Fruit fly (Drosophila melanogaster) whole organism, embryonic: ENCODE measurements around the gene gish.

Experiments used
- CG11247 ChIP-seq: fragments of 200-800 bp; sonication (Bioruptor generic); IDR thresholded peaks from 2 replicates; pipeline ENCODE4 v1.3.6; 2022; ENCODE audit warnings: missing biosample characterization, missing genetic modification characterization
- CG13123 ChIP-seq: fragments of 200-800 bp; sonication (Bioruptor generic); optimal IDR thresholded peaks from 2 replicates; lab custom pipeline; 2016; ENCODE audit warnings: missing biosample characterization, missing genetic modification characterization
- CG13287 ChIP-seq: fragments of 200-800 bp; sonication (Bioruptor generic); IDR thresholded peaks from 2 replicates; pipeline ENCODE4 v1.3.6; 2022; ENCODE audit warnings: missing biosample characterization, missing genetic modification characterization; ENCODE audit not compliant: partially characterized antibody
- CG13894 ChIP-seq: fragments of 200-800 bp; sonication (Bioruptor generic); optimal IDR thresholded peaks from 3 replicates; lab custom pipeline; 2018; ENCODE audit warnings: missing biosample characterization, mild to moderate bottlenecking, missing genetic modification characterization, moderate library complexity
- CG15479 ChIP-seq: fragments of 200-800 bp; sonication (Bioruptor generic); optimal IDR thresholded peaks from 3 replicates; lab custom pipeline; 2019; ENCODE audit warnings: missing biosample characterization, mild to moderate bottlenecking, missing genetic modification characterization, moderate library complexity
- CG1603 ChIP-seq: fragments of 200-800 bp; sonication (Bioruptor generic); optimal IDR thresholded peaks from 2 replicates; lab custom pipeline; 2019; ENCODE audit warnings: missing biosample characterization, mild to moderate bottlenecking, missing genetic modification characterization, moderate library complexity
- CG17385 ChIP-seq: fragments of 200-800 bp; sonication (Bioruptor generic); optimal IDR thresholded peaks from 3 replicates; lab custom pipeline; 2018; ENCODE audit warnings: missing biosample characterization, mild to moderate bottlenecking, missing genetic modification characterization
- CG2889 ChIP-seq: fragments of 200-800 bp; sonication (Bioruptor generic); IDR thresholded peaks from 3 replicates; pipeline ENCODE4 v1.3.6; 2022; ENCODE audit warnings: missing biosample characterization, missing genetic modification characterization
- CG31441 ChIP-seq: fragments of 200-800 bp; sonication (Bioruptor generic); IDR thresholded peaks from 2 replicates; pipeline ENCODE4 v1.3.6; 2022; ENCODE audit warnings: missing biosample characterization, missing genetic modification characterization
- CG42726 ChIP-seq: fragments of 200-800 bp; sonication (Bioruptor generic); IDR thresholded peaks from 2 replicates; pipeline ENCODE4 v1.3.6; 2022; ENCODE audit warnings: missing biosample characterization, missing genetic modification characterization; ENCODE audit not compliant: partially characterized antibody
- CG5245 ChIP-seq: fragments of 200-800 bp; sonication (Bioruptor generic); optimal IDR thresholded peaks from 3 replicates; lab custom pipeline; 2016; ENCODE audit warnings: missing biosample characterization, missing genetic modification characterization
- CG5953 ChIP-seq: fragments of 200-800 bp; sonication (Bioruptor generic); IDR thresholded peaks from 2 replicates; pipeline ENCODE4 v1.3.6; 2022; ENCODE audit warnings: missing biosample characterization, missing genetic modification characterization
- CG7839 ChIP-seq: fragments of 200-800 bp; sonication (Bioruptor generic); optimal IDR thresholded peaks from 3 replicates; lab custom pipeline; 2018; ENCODE audit warnings: missing biosample characterization, mild to moderate bottlenecking, missing genetic modification characterization, moderate library complexity
- CG7928 ChIP-seq: fragments of 200-800 bp; sonication (Bioruptor generic); optimal IDR thresholded peaks from 2 replicates; lab custom pipeline; 2017; ENCODE audit warnings: missing biosample characterization, mild to moderate bottlenecking, missing genetic modification characterization
- CG8281 ChIP-seq: fragments of 200-800 bp; sonication (Bioruptor generic); optimal IDR thresholded peaks from 2 replicates; lab custom pipeline; 2018; ENCODE audit warnings: missing biosample characterization, mild to moderate bottlenecking, missing genetic modification characterization, moderate library complexity
- CG8944 ChIP-seq: fragments of 200-800 bp; sonication (Bioruptor generic); optimal IDR thresholded peaks from 3 replicates; lab custom pipeline; 2016; ENCODE audit warnings: missing biosample characterization, missing genetic modification characterization
- D ChIP-seq, 2 experiments: fragments of 200-800 bp in 1 of 2; fragments of >200 bp in 1 of 2; sonication (Bioruptor generic) in 1 of 2; optimal IDR thresholded peaks; 2 replicates in 1 of 2; 3 replicates in 1 of 2; lab custom pipeline; 2017; ENCODE audit warnings: mild to moderate bottlenecking in 1 of 2, missing biosample characterization in 1 of 2, missing genetic modification characterization in 1 of 2, missing genetic modification reagents in 1 of 2
- Ets65A ChIP-seq: fragments of 200-800 bp; sonication (Bioruptor generic); peaks from one replicate; lab custom pipeline; 2016; ENCODE audit warnings: missing biosample characterization, missing genetic modification characterization
- Fer1 ChIP-seq: fragments of 200-800 bp; sonication (Bioruptor generic); optimal IDR thresholded peaks from 2 replicates; lab custom pipeline; 2017; ENCODE audit warnings: missing biosample characterization, mild to moderate bottlenecking, missing genetic modification characterization
- Gsc ChIP-seq: fragments of 200-800 bp; sonication (Bioruptor generic); IDR thresholded peaks from 2 replicates; pipeline ENCODE4 v1.3.6; 2022; ENCODE audit warnings: missing biosample characterization, missing genetic modification characterization
- HLH3B ChIP-seq: fragments of 200-800 bp; sonication (Bioruptor generic); IDR thresholded peaks from 2 replicates; pipeline ENCODE4 v1.3.6; 2022; ENCODE audit warnings: missing biosample characterization, missing genetic modification characterization
- Sox100B ChIP-seq: fragments of 200-800 bp; sonication (Bioruptor generic); optimal IDR thresholded peaks from 3 replicates; lab custom pipeline; 2018; ENCODE audit warnings: missing biosample characterization, mild to moderate bottlenecking, missing genetic modification characterization
- aop ChIP-seq: fragments of 200-800 bp; sonication (Bioruptor generic); IDR thresholded peaks from 2 replicates; pipeline ENCODE4 v1.3.6; 2022; ENCODE audit warnings: missing biosample characterization, missing genetic modification characterization
- crp ChIP-seq, 2 experiments: fragments of 200-800 bp; sonication (Bioruptor generic); optimal IDR thresholded peaks; 2 replicates in 1 of 2; 3 replicates in 1 of 2; lab custom pipeline; 2017; ENCODE audit warnings: missing biosample characterization in 2 of 2, missing genetic modification characterization in 2 of 2, mild to moderate bottlenecking in 1 of 2, moderate library complexity in 1 of 2
- ems ChIP-seq: fragments of 200-800 bp; sonication (Bioruptor generic); optimal IDR thresholded peaks from 3 replicates; lab custom pipeline; 2016; ENCODE audit warnings: missing biosample characterization, missing genetic modification characterization
- en ChIP-seq: fragments of 200-800 bp; sonication (Bioruptor generic); optimal IDR thresholded peaks from 2 replicates; lab custom pipeline; 2016; ENCODE audit warnings: missing biosample characterization, missing genetic modification characterization
- gsb-n ChIP-seq: fragments of 200-800 bp; sonication (Bioruptor generic); optimal IDR thresholded peaks from 3 replicates; lab custom pipeline; 2018; ENCODE audit warnings: missing biosample characterization, mild to moderate bottlenecking, missing genetic modification characterization
- hth ChIP-seq: fragments of >200 bp; optimal IDR thresholded peaks from 2 replicates; lab custom pipeline; 2017; ENCODE audit warnings: inconsistent platforms
- insv ChIP-seq, 2 experiments: fragments of 200-800 bp; sonication (Bioruptor generic); optimal IDR thresholded peaks; 3 replicates each; lab custom pipeline; 2016 to 2018; ENCODE audit warnings: missing biosample characterization in 2 of 2, missing genetic modification characterization in 2 of 2
- kni ChIP-seq: fragments of 200-800 bp; sonication (Bioruptor generic); optimal IDR thresholded peaks from 3 replicates; lab custom pipeline; 2017; ENCODE audit warnings: mild to moderate bottlenecking, missing biosample characterization, missing genetic modification reagents, missing genetic modification characterization
- luna ChIP-seq: fragments of 200-800 bp; sonication (Bioruptor generic); optimal IDR thresholded peaks from 2 replicates; lab custom pipeline; 2016; ENCODE audit warnings: missing biosample characterization, missing genetic modification characterization
- mld ChIP-seq: fragments of 200-800 bp; sonication (Bioruptor generic); IDR thresholded peaks from 3 replicates; pipeline ENCODE4 v1.3.6; 2022; ENCODE audit warnings: missing biosample characterization, missing genetic modification characterization; ENCODE audit not compliant: partially characterized antibody
- nau ChIP-seq: fragments of 200-800 bp; sonication (Bioruptor generic); optimal IDR thresholded peaks from 3 replicates; lab custom pipeline; 2017; ENCODE audit warnings: missing biosample characterization, mild to moderate bottlenecking, missing genetic modification characterization, missing genetic modification reagents
- nerfin-1 ChIP-seq: fragments of 200-800 bp; sonication (Bioruptor generic); optimal IDR thresholded peaks from 3 replicates; lab custom pipeline; 2019; ENCODE audit warnings: missing biosample characterization, mild to moderate bottlenecking, missing genetic modification characterization, moderate library complexity
- oc ChIP-seq: fragments of 200-800 bp; sonication (Bioruptor generic); optimal IDR thresholded peaks from 2 replicates; lab custom pipeline; 2018; ENCODE audit warnings: missing biosample characterization, mild to moderate bottlenecking, missing genetic modification characterization, moderate library complexity
- p53 ChIP-seq: fragments of 200-800 bp; sonication (Bioruptor generic); optimal IDR thresholded peaks from 2 replicates; lab custom pipeline; 2016; ENCODE audit warnings: missing biosample characterization, missing genetic modification characterization
- pros ChIP-seq: fragments of 200-800 bp; sonication (Bioruptor generic); optimal IDR thresholded peaks from 3 replicates; lab custom pipeline; 2019; ENCODE audit warnings: missing biosample characterization, mild to moderate bottlenecking, missing genetic modification characterization, moderate library complexity
- psq ChIP-seq: fragments of 200-800 bp; sonication (Bioruptor generic); optimal IDR thresholded peaks from 2 replicates; lab custom pipeline; 2017; ENCODE audit warnings: missing biosample characterization, missing genetic modification characterization
- salm ChIP-seq: fragments of 200-800 bp; sonication (Bioruptor generic); optimal IDR thresholded peaks from 2 replicates; lab custom pipeline; 2018; ENCODE audit warnings: missing biosample characterization, mild to moderate bottlenecking, missing genetic modification characterization
- slp2 ChIP-seq: fragments of 200-800 bp; sonication (Bioruptor generic); optimal IDR thresholded peaks from 2 replicates; lab custom pipeline; 2016; ENCODE audit warnings: missing biosample characterization, missing genetic modification characterization
- tll ChIP-seq, 2 experiments: fragments of 200-800 bp in 1 of 2; fragments of >200 bp in 1 of 2; sonication (Bioruptor generic) in 1 of 2; optimal IDR thresholded peaks; 2 replicates each; lab custom pipeline; 2017 to 2019; ENCODE audit warnings: missing biosample characterization in 2 of 2, missing genetic modification characterization in 2 of 2, mild to moderate bottlenecking in 1 of 2, moderate library complexity in 1 of 2
- twi ChIP-seq: fragments of 200-800 bp; optimal IDR thresholded peaks from 2 replicates; lab custom pipeline; 2019; ENCODE audit warnings: missing biosample characterization, mild to moderate bottlenecking, missing genetic modification characterization, moderate library complexity
- tx ChIP-seq: fragments of 200-800 bp; sonication (Bioruptor generic); optimal IDR thresholded peaks from 2 replicates; lab custom pipeline; 2016; ENCODE audit warnings: missing biosample characterization, missing genetic modification characterization
- zen ChIP-seq: fragments of 200-800 bp; sonication (Bioruptor generic); optimal IDR thresholded peaks from 3 replicates; lab custom pipeline; 2018; ENCODE audit warnings: missing biosample characterization, mild to moderate bottlenecking, missing genetic modification characterization, moderate library complexity

The gish gene

dm6 chr3R:16249829-16250814, 22.1 kb upstream of the gish start (continued):
- TF ChIP-seq tx (GFP tag; lab: Kevin White, UChicago) (peak; percentile 9), CG2889 (GFP tag; lab: Robert Waterston, UW) (no peak), CG42726 (GFP tag; lab: Robert Waterston, UW) (no peak), en (GFP tag; lab: Kevin White, UChicago) (peak; percentile 15), CG13287 (GFP tag; lab: Robert Waterston, UW) (no peak), CG7839 (peak; percentile 27), CG11247 (GFP tag; lab: Robert Waterston, UW) (no peak), luna (GFP tag; lab: Kevin White, UChicago) (no peak), slp2 (GFP tag; lab: Kevin White, UChicago) (peak; percentile 38), CG8944 (GFP tag; lab: Kevin White, UChicago) (no peak), ems (GFP tag; lab: Kevin White, UChicago) (peak; percentile 22), crp (GFP tag; optimal IDR thresholded peaks at IDR 0.05; lab: Kevin White, UChicago) (peak in 1 of 2 experiments; percentile 6)

dm6 chr3R:16251270-16251925, 20.9 kb upstream of the gish start:
- TF ChIP-seq D (optimal IDR thresholded peaks at IDR 0.05; lab: Kevin White, UChicago): peak; percentile 93
- TF ChIP-seq D (GFP tag; optimal IDR thresholded peaks at IDR 0.05; lab: Kevin White, UChicago): no peak
- peak; percentile 72 for TF ChIP-seq CG15479 (GFP tag; lab: Kevin White, UChicago)
- peak; percentile 8 for TF ChIP-seq nerfin-1 (tag; lab: Kevin White, UChicago)
- peak; percentile 41 for TF ChIP-seq twi
- TF ChIP-seq zen (tag; lab: Kevin White, UChicago): peak; percentile 94
- TF ChIP-seq hth (lab: Kevin White, UChicago): peak; percentile 89
- TF ChIP-seq CG8281 (tag; lab: Kevin White, UChicago): peak; percentile 36
- TF ChIP-seq kni (GFP tag; lab: Kevin White, UChicago): peak; percentile 50
- TF ChIP-seq insv (GFP tag; optimal IDR thresholded peaks at IDR 0.05; lab: Kevin White, UChicago): peak in 1 of 2 experiments; percentile 78
- TF ChIP-seq aop (GFP tag; lab: Robert Waterston, UW): no peak
- TF ChIP-seq tll (GFP tag; optimal IDR thresholded peaks at IDR 0.05; lab: Kevin White, UChicago): peak in 1 of 2 experiments; percentile 60
- peak; percentile 67 for TF ChIP-seq gsb-n (tag; lab: Kevin White, UChicago)
- no peak for TF ChIP-seq p53 (GFP tag; lab: Kevin White, UChicago)
- peak; percentile 99 for TF ChIP-seq pros (GFP tag; lab: Kevin White, UChicago)
- no peak for TF ChIP-seq nau (GFP tag; lab: Kevin White, UChicago)
- no peak for TF ChIP-seq HLH3B (GFP tag; lab: Robert Waterston, UW)
- peak; percentile 51 for TF ChIP-seq Ets65A
- TF ChIP-seq CG13894 (tag; lab: Kevin White, UChicago): peak; percentile 16
- TF ChIP-seq oc (tag; lab: Kevin White, UChicago): peak; percentile 69

dm6 chr3R:16251926-16252287, 20.3 kb upstream of the gish start:
- TF ChIP-seq CG13123 (GFP tag; lab: Kevin White, UChicago) (no peak), CG2889 (GFP tag; lab: Robert Waterston, UW) (no peak), psq (GFP tag; lab: Kevin White, UChicago) (no peak), CG7928 (GFP tag; lab: Kevin White, UChicago) (no peak), CG17385 (GFP tag; lab: Kevin White, UChicago) (no peak), CG5245 (no peak), en (GFP tag; lab: Kevin White, UChicago) (no peak), CG5953 (no peak), Gsc (GFP tag; lab: Robert Waterston, UW) (no peak), CG1603 (tag; lab: Kevin White, UChicago) (no peak), mld (GFP tag; lab: Robert Waterston, UW) (no peak), Fer1 (GFP tag; lab: Kevin White, UChicago) (peak; percentile 4), Sox100B (GFP tag; lab: Kevin White, UChicago) (no peak), CG31441 (GFP tag; lab: Robert Waterston, UW) (no peak), salm (no peak)
